Fruit fly (Drosophila melanogaster): ENCODE data around the gene dnk.
A peak's percentile ranks its signal among the peaks of the same experiment; 100 is the strongest.

The dnk gene

DNA sequence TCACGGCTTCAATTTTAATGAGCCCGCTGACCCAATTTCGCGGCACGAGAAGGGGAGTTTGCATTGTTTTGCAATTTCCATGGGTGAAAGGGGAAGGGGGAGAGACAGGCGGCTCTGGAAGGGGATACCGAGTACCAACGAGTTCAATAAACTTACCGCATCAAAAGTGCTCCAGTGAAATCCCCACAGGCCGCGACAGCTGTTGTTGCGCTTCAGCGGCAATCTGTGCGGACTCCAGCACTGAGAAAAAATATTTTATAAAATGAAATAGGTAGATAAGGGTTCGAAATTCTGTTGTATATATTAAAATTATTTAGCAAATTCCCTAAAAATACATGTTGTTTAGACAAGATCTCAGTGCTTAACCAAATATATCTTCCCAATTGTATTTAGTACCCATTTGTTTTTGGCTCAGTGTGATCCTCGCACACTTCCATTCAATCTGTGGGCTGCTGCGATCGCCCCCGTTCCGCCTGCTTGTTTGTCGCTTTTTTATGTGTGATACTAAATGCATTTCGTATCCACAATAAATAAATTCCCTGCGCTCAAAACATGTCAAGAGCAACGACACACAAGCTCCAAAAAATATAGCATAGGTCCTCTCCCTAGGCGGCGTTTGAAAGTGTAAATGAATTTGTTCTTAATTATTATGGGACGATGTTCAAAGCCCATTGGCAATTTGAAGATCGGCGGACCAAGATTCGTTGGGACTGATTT, 14.9 kb downstream of the dnk start (continued):
- no peak for TF ChIP-seq Dip2 (GFP tag; IDR thresholded peaks at IDR 0.05)
- no peak for TF ChIP-seq hb (GFP tag; IDR thresholded peaks at IDR 0.05; ENCODE audit: partially characterized antibody)
- peak; percentile 86 for TF ChIP-seq CG17829 (tag; optimal IDR thresholded peaks at IDR 0.05)
- no peak for TF ChIP-seq HmgD (GFP tag; optimal IDR thresholded peaks at IDR 0.05)
- peak; percentile 41 for TF ChIP-seq CG2116 (GFP tag; optimal IDR thresholded peaks at IDR 0.05)
- 0 out of 3 replicates have a peak, but pooled peaks have one; percentile 13 for TF ChIP-seq CG6175 (GFP tag; IDR thresholded peaks at IDR 0.05)
- TF ChIP-seq Doc2 (GFP tag; IDR thresholded peaks at IDR 0.05): no peak
- TF ChIP-seq CG4282 (GFP tag; optimal IDR thresholded peaks at IDR 0.05): peak; percentile 34
- peak; percentile 71; the same call in 1 of the 3 replicates for TF ChIP-seq CG11456 (GFP tag; IDR thresholded peaks at IDR 0.05)
- TF ChIP-seq fd3F (GFP tag; optimal IDR thresholded peaks at IDR 0.05): peak; percentile 15
- peak; percentile 77 for TF ChIP-seq ewg (GFP tag; optimal IDR thresholded peaks at IDR 0.05)
- peak; percentile 55 for TF ChIP-seq CG13775 (GFP tag; optimal IDR thresholded peaks at IDR 0.05)
- peak; percentile 56 for TF ChIP-seq Atf-2 (GFP tag; optimal IDR thresholded peaks at IDR 0.05)
- TF ChIP-seq Fer3 (tag; optimal IDR thresholded peaks at IDR 0.05): peak; percentile 61
- TF ChIP-seq seq (GFP tag; IDR thresholded peaks at IDR 0.05): peak; percentile 55; the same call in 1 of the 2 replicates
- no peak for TF ChIP-seq Bgb (GFP tag; IDR thresholded peaks at IDR 0.05; ENCODE audit: partially characterized antibody)
- no peak for TF ChIP-seq CG16813 (GFP tag; IDR thresholded peaks at IDR 0.05; ENCODE audit: partially characterized antibody)
- peak; percentile 56 for TF ChIP-seq CG30431 (GFP tag; optimal IDR thresholded peaks at IDR 0.05)
- TF ChIP-seq NC2β (GFP tag; optimal IDR thresholded peaks at IDR 0.05): peak; percentile 33
- peak; percentile 72 for TF ChIP-seq CG9727 (GFP tag; optimal IDR thresholded peaks at IDR 0.05)
- peak; percentile 83 for TF ChIP-seq Ada2b (GFP tag; IDR thresholded peaks at IDR 0.05)
- TF ChIP-seq CG17568 (GFP tag; optimal IDR thresholded peaks at IDR 0.05): peak; percentile 27
- TF ChIP-seq ac (GFP tag; optimal IDR thresholded peaks at IDR 0.05): peak; percentile 17
- TF ChIP-seq E2f2 (GFP tag; IDR thresholded peaks at IDR 0.05): peak; percentile 47
- peak; percentile 83 for TF ChIP-seq CG1024 (GFP tag; IDR thresholded peaks at IDR 0.05)
- TF ChIP-seq CG4404 (GFP tag; IDR thresholded peaks at IDR 0.05): peak; percentile 56; the same call in 1 of the 2 replicates
- TF ChIP-seq cas (GFP tag; IDR thresholded peaks at IDR 0.05): no peak
- peak; percentile 49 for TF ChIP-seq slbo (GFP tag; IDR thresholded peaks at IDR 0.05)
- TF ChIP-seq sima (GFP tag; optimal IDR thresholded peaks at IDR 0.05): no peak
- TF ChIP-seq Usf (GFP tag; optimal IDR thresholded peaks at IDR 0.05): peak; percentile 4
- TF ChIP-seq vnd (GFP tag; IDR thresholded peaks at IDR 0.05; ENCODE audit: partially characterized antibody): no peak
- TF ChIP-seq kah (GFP tag; optimal IDR thresholded peaks at IDR 0.05): peak; percentile 69
- TF ChIP-seq jing (GFP tag; optimal IDR thresholded peaks at IDR 0.05): peak; percentile 61
- peak; percentile 82 for TF ChIP-seq Ssrp (tag; optimal IDR thresholded peaks at IDR 0.05)
- no peak for TF ChIP-seq CG13894 (tag; optimal IDR thresholded peaks at IDR 0.05)
- TF ChIP-seq bab2 (GFP tag; optimal IDR thresholded peaks at IDR 0.05): peak; percentile 68
- TF ChIP-seq yki (optimal IDR thresholded peaks at IDR 0.05): no peak
- peak; percentile 86 for TF ChIP-seq Med (GFP tag)
- TF ChIP-seq Lpt (GFP tag; optimal IDR thresholded peaks at IDR 0.05): no peak
- TF ChIP-seq Ets65A (GFP tag): peak; percentile 95
- TF ChIP-seq CG12942 (GFP tag; optimal IDR thresholded peaks at IDR 0.05): peak; percentile 63
- TF ChIP-seq cg (GFP tag; optimal IDR thresholded peaks at IDR 0.05): no peak
- peak; percentile 89 for TF ChIP-seq CG11504 (tag; optimal IDR thresholded peaks at IDR 0.05)
- no peak for TF ChIP-seq CG17912 (GFP tag; optimal IDR thresholded peaks at IDR 0.05)
- peak; percentile 20 for TF ChIP-seq Deaf1 (tag; optimal IDR thresholded peaks at IDR 0.05)
- TF ChIP-seq wek (GFP tag; optimal IDR thresholded peaks at IDR 0.05): no peak
- no peak for TF ChIP-seq CkIIα-i1 (GFP tag; IDR thresholded peaks at IDR 0.05)
- TF ChIP-seq corto (GFP tag; optimal IDR thresholded peaks at IDR 0.05): peak; percentile 2
- peak; percentile 61; the same call in 1 of the 2 replicates for TF ChIP-seq sim (GFP tag; IDR thresholded peaks at IDR 0.05)
- TF ChIP-seq gcm2 (GFP tag; optimal IDR thresholded peaks at IDR 0.05): peak; percentile 20

Data from whole organism, embryonic.